Worm (Caenorhabditis elegans) whole organism, L4 larva: ENCODE measurements around the gene crh-1.

Source experiments
- ama-1 ChIP-seq: fragments of 150-350 bp; optimal IDR thresholded peaks from 2 replicates; lab custom pipeline; 2014; ENCODE audit warnings: inconsistent platforms, mixed read lengths
- ceh-28 ChIP-seq: fragments of 150-350 bp; optimal IDR thresholded peaks from 2 replicates; lab custom pipeline; 2014; ENCODE audit warnings: missing biosample characterization, missing genetic modification reagents, missing genetic modification characterization
- ceh-62 ChIP-seq: sonication (generic microtip); optimal IDR thresholded peaks from 2 replicates; lab custom pipeline; 2017; ENCODE audit warnings: missing biosample characterization, missing genetic modification characterization
- ceh-82 ChIP-seq: sonication (generic microtip); optimal IDR thresholded peaks from 2 replicates; lab custom pipeline; 2017; ENCODE audit warnings: missing biosample characterization, missing genetic modification characterization
- daf-12 ChIP-seq: fragments of 150-350 bp; optimal IDR thresholded peaks from 2 replicates; lab custom pipeline; 2014; ENCODE audit warnings: missing biosample characterization, missing genetic modification reagents, missing genetic modification characterization
- lin-15B ChIP-seq: fragments of 150-350 bp; sonication (generic microtip); optimal IDR thresholded peaks from 3 replicates; lab custom pipeline; 2014; ENCODE audit warnings: missing biosample characterization, missing genetic modification characterization
- nhr-10 ChIP-seq: fragments of 150-350 bp; optimal IDR thresholded peaks from 2 replicates; lab custom pipeline; 2014; ENCODE audit warnings: missing biosample characterization, missing genetic modification characterization
- nhr-237 ChIP-seq: sonication (generic microtip); optimal IDR thresholded peaks from 2 replicates; lab custom pipeline; 2017; ENCODE audit warnings: missing biosample characterization, missing genetic modification characterization
- nhr-42 ChIP-seq: fragments of 200-800 bp; sonication (Bioruptor generic); IDR thresholded peaks from 2 replicates; pipeline ENCODE4 v1.3.6; 2022; ENCODE audit warnings: missing genetic modification characterization, missing compliant biosample characterization
- php-3 ChIP-seq: fragments of 200-800 bp; sonication (Bioruptor generic); IDR thresholded peaks from 2 replicates; pipeline ENCODE4 v1.3.6; 2022; ENCODE audit warnings: missing genetic modification reagents, missing genetic modification characterization, missing compliant biosample characterization
- pqm-1 ChIP-seq: sonication (generic microtip); optimal IDR thresholded peaks from 2 replicates; lab custom pipeline; 2017; ENCODE audit warnings: missing biosample characterization, missing genetic modification characterization
- tag-97 ChIP-seq: fragments of 200-800 bp; sonication (Bioruptor generic); IDR thresholded peaks from 2 replicates; pipeline ENCODE4 v1.3.6; 2022; ENCODE audit warnings: missing genetic modification characterization, missing compliant biosample characterization
- unc-62 ChIP-seq, 3 experiments: fragments of 150-350 bp in 1 of 3; sonication (generic microtip); optimal IDR thresholded peaks in 2 of 3; peaks in 1 of 3; 1 replicate in 1 of 3; 2 replicates in 2 of 3; lab custom pipeline; 2014 to 2017; ENCODE audit warnings: missing biosample characterization in 3 of 3, missing genetic modification characterization in 3 of 3, missing genetic modification reagents in 3 of 3, missing genotype in 1 of 3

- no peak for TF ChIP-seq daf-12 (tag; lab: Kevin White, UChicago)
- TF ChIP-seq ama-1 (lab: Kevin White, UChicago): no peak
- TF ChIP-seq unc-62 (GFP tag; optimal IDR thresholded peaks at IDR 0.05 in 1 of 2; lab: Kevin White, UChicago): no peak
- no peak for TF ChIP-seq unc-62 (tag; optimal IDR thresholded peaks at IDR 0.05; lab: Kevin White, UChicago)
- no peak for TF ChIP-seq tag-97 (GFP tag; lab: Robert Waterston, UW)
- TF ChIP-seq ceh-82 (tag; lab: Kevin White, UChicago): no peak
- no peak for TF ChIP-seq pqm-1
- no peak for TF ChIP-seq php-3 (GFP tag; lab: Robert Waterston, UW)
- no peak for TF ChIP-seq nhr-237 (tag; lab: Kevin White, UChicago)
- TF ChIP-seq ceh-62 (tag; lab: Kevin White, UChicago): no peak
- TF ChIP-seq nhr-10 (tag; lab: Kevin White, UChicago): no peak
- TF ChIP-seq ceh-28 (tag; lab: Kevin White, UChicago): no peak
- no peak for TF ChIP-seq nhr-42 (GFP tag; lab: Robert Waterston, UW)
- no peak for TF ChIP-seq lin-15B
Observed at ce11 chrIII:11663400-11663799, 5.8 kb downstream of the crh-1 start.
